Worm (Caenorhabditis elegans): ENCODE measurements around the gene F49F1.4.

The F49F1.4 gene

DNA sequence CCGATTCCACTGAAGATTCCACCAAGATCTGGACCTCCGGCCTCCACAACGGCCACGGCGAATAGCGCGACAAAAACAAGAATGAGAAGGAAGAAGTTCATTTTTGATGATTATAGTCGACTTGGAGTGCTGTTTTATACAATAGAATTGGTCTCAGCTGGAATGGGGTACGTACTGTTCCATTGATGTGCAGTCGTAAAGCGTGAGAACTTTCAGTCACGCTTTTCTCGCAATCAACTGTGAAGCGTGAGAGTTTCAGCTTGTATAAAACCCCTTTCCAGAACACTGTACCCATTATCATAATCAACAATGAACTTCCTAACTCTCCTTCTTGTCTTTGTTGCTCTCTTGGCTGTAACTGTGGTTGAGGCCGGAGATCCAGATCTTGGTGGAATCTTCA is at the start of gene F49F1.4, which contains the start of gene F49F1.2:
Gene F49F1.4 (minus strand): TSS at position 101 of the 400 bp plus-strand sequence.
Gene F49F1.2 (plus strand): TSS at position 310 of the 400 bp plus-strand sequence.
- TF ChIP-seq ets-5 (GFP tag; IDR thresholded peaks at IDR 0.05) (no peak), lin-15B (tag; optimal IDR thresholded peaks at IDR 0.05) (no peak), lin-39 (tag; optimal IDR thresholded peaks at IDR 0.05) (no peak), nhr-71 (tag; optimal IDR thresholded peaks at IDR 0.05) (no peak), snu-23 (GFP tag; optimal IDR thresholded peaks at IDR 0.05) (no peak), ceh-8 (GFP tag; optimal IDR thresholded peaks at IDR 0.05) (no peak)

DNA sequence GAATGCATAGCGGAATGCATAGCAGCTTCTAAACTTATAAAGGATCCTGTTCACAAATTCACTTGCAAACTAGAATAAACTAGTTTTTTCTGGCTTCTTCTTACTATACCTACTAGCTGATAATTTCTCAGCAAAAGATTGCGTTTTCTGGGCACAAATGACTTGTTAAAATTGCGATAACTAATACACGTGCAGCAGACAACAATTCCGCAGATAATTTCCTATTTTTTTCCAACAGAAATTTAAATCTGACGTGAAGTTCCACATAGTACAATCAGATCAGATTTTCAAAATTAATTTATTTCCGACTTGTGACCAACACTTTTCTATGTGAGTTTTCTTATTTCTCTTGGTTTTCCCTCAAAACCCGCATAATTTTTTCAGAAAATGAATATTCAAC is 48.9 kb upstream of the F49F1.4 start, which contains the start of gene scrm-8:
Gene scrm-8 (plus strand): TSS at position 301 of the 400 bp plus-strand sequence.
- TF ChIP-seq hpl-2 (GFP tag; optimal IDR thresholded peaks at IDR 0.05): no peak
- no peak for TF ChIP-seq efl-3 (GFP tag; optimal IDR thresholded peaks at IDR 0.05)
- no peak for TF ChIP-seq ceh-82 (tag; optimal IDR thresholded peaks at IDR 0.05)
- TF ChIP-seq unc-86 (tag; optimal IDR thresholded peaks at IDR 0.05): no peak
- TF ChIP-seq lin-14 (GFP tag; optimal IDR thresholded peaks at IDR 0.05): no peak
- TF ChIP-seq irx-1 (tag; optimal IDR thresholded peaks at IDR 0.05): no peak
- TF ChIP-seq egl-13 (tag; optimal IDR thresholded peaks at IDR 0.05): no peak
- TF ChIP-seq pag-3 (tag; optimal IDR thresholded peaks at IDR 0.05; ENCODE audit: borderline replicate concordance, insufficient read depth): no peak
- no peak for TF ChIP-seq snpc-4 (tag; optimal IDR thresholded peaks at IDR 0.05)
- TF ChIP-seq unc-98 (GFP tag; IDR thresholded peaks at IDR 0.05): no peak
- TF ChIP-seq hlh-4 (tag; optimal IDR thresholded peaks at IDR 0.05): no peak
- TF ChIP-seq elt-3 (tag; optimal IDR thresholded peaks at IDR 0.05): no peak
- TF ChIP-seq fkh-10 (GFP tag; optimal IDR thresholded peaks at IDR 0.05): no peak
- TF ChIP-seq nhr-85 (tag): no peak
- TF ChIP-seq C16A3.4 (tag; optimal IDR thresholded peaks at IDR 0.05): no peak
- no peak for TF ChIP-seq nhr-84 (tag; optimal IDR thresholded peaks at IDR 0.05)
- TF ChIP-seq zag-1 (tag; optimal IDR thresholded peaks at IDR 0.05): no peak
- TF ChIP-seq ztf-4 (tag; optimal IDR thresholded peaks at IDR 0.05): no peak
- no peak for TF ChIP-seq aha-1 (tag; optimal IDR thresholded peaks at IDR 0.05)

DNA sequence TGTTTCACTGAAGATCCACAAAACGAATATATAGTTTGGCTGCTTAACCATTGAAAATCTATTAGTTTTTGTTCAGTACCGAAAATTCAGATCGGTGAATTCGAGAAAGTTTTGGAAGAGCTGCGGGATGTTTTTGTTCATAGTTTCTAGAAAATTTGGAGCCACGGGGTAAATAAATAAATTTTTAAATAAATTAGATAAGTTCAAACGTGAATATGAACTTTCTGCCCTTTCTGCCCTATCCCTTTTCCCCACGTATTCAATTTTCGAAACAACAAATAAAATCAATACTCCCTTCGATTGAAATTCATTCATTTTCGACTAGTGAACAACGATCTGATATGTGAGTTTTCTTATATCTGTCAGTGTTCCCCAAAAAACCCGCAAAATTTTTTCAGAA is 46.6 kb upstream of the F49F1.4 start, which contains the start of gene scrm-5:
Gene scrm-5 (plus strand): TSS at position 301 of the 400 bp plus-strand sequence.
- TF ChIP-seq C16A3.4 (tag; optimal IDR thresholded peaks at IDR 0.05) (no peak), unc-62 (GFP tag; optimal IDR thresholded peaks at IDR 0.05) (no peak), ztf-11 (tag; optimal IDR thresholded peaks at IDR 0.05) (no peak), nhr-90 (tag; optimal IDR thresholded peaks at IDR 0.05; ENCODE audit: poor library complexity) (no peak), irx-1 (tag; optimal IDR thresholded peaks at IDR 0.05) (no peak), fos-1 (tag; optimal IDR thresholded peaks at IDR 0.05) (no peak), xbp-1 (tag; optimal IDR thresholded peaks at IDR 0.05) (no peak), sup-37 (GFP tag; optimal IDR thresholded peaks at IDR 0.05) (no peak), lin-39 (tag; optimal IDR thresholded peaks at IDR 0.05) (no peak)

DNA sequence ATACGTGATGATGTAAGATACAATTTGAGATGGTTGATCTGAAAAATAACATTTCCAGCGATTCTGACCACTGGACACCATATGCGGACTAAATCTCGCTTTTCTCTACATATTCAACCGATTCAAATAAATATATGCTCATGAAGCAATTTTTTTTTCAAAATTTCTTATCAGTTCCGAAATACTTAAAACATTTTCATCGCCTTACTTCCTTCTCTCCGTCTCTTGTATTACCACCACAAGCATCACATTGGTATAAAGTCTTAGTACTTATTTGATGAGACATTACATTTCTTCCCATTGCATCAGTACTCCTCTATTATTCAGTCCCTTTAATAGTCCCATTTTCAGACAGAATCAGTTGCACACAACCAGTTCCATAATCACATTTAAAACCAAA is 39.1 kb upstream of the F49F1.4 start, which contains the start of gene K08D10.14:
Gene K08D10.14 (plus strand): TSS at position 301 of the 400 bp plus-strand sequence.
- TF ChIP-seq elt-2 (tag; optimal IDR thresholded peaks at IDR 0.05): peak; percentile 19
- TF ChIP-seq lin-13 (GFP tag; optimal IDR thresholded peaks at IDR 0.05): no peak

DNA sequence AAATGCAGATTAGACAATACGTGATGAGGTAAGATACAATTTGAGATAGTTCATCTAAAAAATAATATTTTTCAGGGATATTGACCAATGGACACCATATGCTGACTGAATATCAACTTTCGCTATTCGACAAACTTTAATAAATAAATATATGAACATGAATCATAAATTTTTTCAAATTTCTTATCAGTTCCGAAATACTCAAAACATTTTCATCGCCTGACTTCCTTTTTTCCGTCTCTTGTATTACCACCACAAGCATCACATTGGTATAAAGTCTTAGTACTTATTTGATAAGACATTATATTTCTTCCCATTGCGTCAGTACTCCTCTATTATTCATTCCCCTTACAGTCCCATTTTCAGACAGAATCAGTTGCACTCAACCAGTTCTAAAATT is 36.6 kb upstream of the F49F1.4 start, which contains the start of the genes K08D10.10 and R07C12.1:
Gene K08D10.10 (plus strand): TSS at position 93 of the 400 bp plus-strand sequence.
Gene R07C12.1 (plus strand): TSS at position 314 of the 400 bp plus-strand sequence.
- TF ChIP-seq elt-2 (tag; optimal IDR thresholded peaks at IDR 0.05) (peak; percentile 79), fkh-10 (GFP tag; optimal IDR thresholded peaks at IDR 0.05) (no peak)

All from whole organism, L1 larva.